Worm (Caenorhabditis elegans) whole organism, mixed stage, embryonic: ENCODE measurements around the gene T01E8.1.

Experiments
- M03D4.4 ChIP-seq: sonication (generic microtip); optimal IDR thresholded peaks from 2 replicates; lab custom pipeline; 2017; ENCODE audit warnings: mild to moderate bottlenecking, missing genetic modification characterization, missing compliant biosample characterization
- bed-3 ChIP-seq: fragments of 200-800 bp; sonication (Bioruptor generic); optimal IDR thresholded peaks from 3 replicates; lab custom pipeline; 2018; ENCODE audit warnings: mild to moderate bottlenecking, missing genetic modification characterization, moderate library complexity, missing compliant biosample characterization
- blmp-1 ChIP-seq: fragments of 150-350 bp; optimal IDR thresholded peaks from 2 replicates; lab custom pipeline; 2014; ENCODE audit warnings: missing biosample characterization, missing genetic modification characterization
- ceh-39 ChIP-seq: fragments of 150-350 bp; optimal IDR thresholded peaks from 2 replicates; lab custom pipeline; 2014; ENCODE audit warnings: missing biosample characterization, missing genetic modification characterization
- ceh-43 ChIP-seq: fragments of 200-800 bp; sonication (Bioruptor generic); optimal IDR thresholded peaks from 2 replicates; lab custom pipeline; 2018; ENCODE audit warnings: mild to moderate bottlenecking, missing genetic modification characterization, moderate library complexity, missing compliant biosample characterization
- ces-1 ChIP-seq: fragments of 150-350 bp; optimal IDR thresholded peaks from 2 replicates; lab custom pipeline; 2014; ENCODE audit warnings: missing biosample characterization, missing genetic modification reagents, missing genetic modification characterization
- cnd-1 ChIP-seq: fragments of 200-800 bp; sonication (Bioruptor generic); optimal IDR thresholded peaks from 2 replicates; lab custom pipeline; 2018; ENCODE audit warnings: mild to moderate bottlenecking, missing genetic modification characterization, missing compliant biosample characterization
- drap-1 ChIP-seq: fragments of 200-800 bp; sonication (Bioruptor generic); optimal IDR thresholded peaks from 3 replicates; lab custom pipeline; 2018; ENCODE audit warnings: mild to moderate bottlenecking, missing genetic modification characterization, missing compliant biosample characterization
- elt-1 ChIP-seq: sonication (generic microtip); optimal IDR thresholded peaks from 2 replicates; lab custom pipeline; 2017; ENCODE audit warnings: missing genetic modification characterization, mild to moderate bottlenecking, missing compliant biosample characterization, antibody characterized with exemption, moderate library complexity, borderline replicate concordance; ENCODE audit not compliant: insufficient read depth
- elt-3 ChIP-seq: fragments of 150-350 bp; optimal IDR thresholded peaks from 2 replicates; lab custom pipeline; 2014; ENCODE audit warnings: missing biosample characterization, missing genetic modification characterization
- flh-1 ChIP-seq: fragments of 200-800 bp; sonication (Bioruptor generic); optimal IDR thresholded peaks from 2 replicates; lab custom pipeline; 2018; ENCODE audit warnings: mild to moderate bottlenecking, missing genetic modification characterization, moderate library complexity, missing compliant biosample characterization
- ham-2 ChIP-seq: fragments of 200-800 bp; sonication (Bioruptor generic); optimal IDR thresholded peaks from 2 replicates; lab custom pipeline; 2018; ENCODE audit warnings: mild to moderate bottlenecking, missing genetic modification characterization, missing compliant biosample characterization
- hlh-1 ChIP-seq: fragments of 150-350 bp; optimal IDR thresholded peaks from 2 replicates; lab custom pipeline; 2014; ENCODE audit warnings: missing biosample characterization, missing genetic modification reagents, missing genetic modification characterization
- lin-13 ChIP-seq: fragments of 150-350 bp; optimal IDR thresholded peaks from 2 replicates; lab custom pipeline; 2014; ENCODE audit warnings: missing biosample characterization, missing genetic modification characterization
- lin-32 ChIP-seq: fragments of 200-800 bp; sonication (Bioruptor generic); optimal IDR thresholded peaks from 2 replicates; lab custom pipeline; 2018; ENCODE audit warnings: mild to moderate bottlenecking, missing genetic modification characterization, missing compliant biosample characterization
- lsy-2 ChIP-seq: fragments of 150-350 bp; optimal IDR thresholded peaks from 2 replicates; lab custom pipeline; 2014; ENCODE audit warnings: missing biosample characterization, missing genetic modification characterization
- mep-1 ChIP-seq: fragments of 150-350 bp; optimal IDR thresholded peaks from 2 replicates; lab custom pipeline; 2017; ENCODE audit warnings: missing biosample characterization, missing genetic modification reagents, missing genetic modification characterization, inconsistent platforms
- mls-2 ChIP-seq: sonication (generic microtip); optimal IDR thresholded peaks from 2 replicates; lab custom pipeline; 2016; ENCODE audit warnings: mild to moderate bottlenecking, missing genetic modification characterization, moderate library complexity, missing compliant biosample characterization
- nhr-12 ChIP-seq: fragments of 150-350 bp; optimal IDR thresholded peaks from 2 replicates; lab custom pipeline; 2014; ENCODE audit warnings: missing biosample characterization, missing genetic modification characterization
- nhr-2 ChIP-seq: fragments of 150-350 bp; optimal IDR thresholded peaks from 2 replicates; lab custom pipeline; 2014; ENCODE audit warnings: missing biosample characterization, missing genetic modification characterization
- nhr-237 ChIP-seq: fragments of 150-350 bp; optimal IDR thresholded peaks from 2 replicates; lab custom pipeline; 2014; ENCODE audit warnings: missing biosample characterization, missing genetic modification characterization
- nhr-28 ChIP-seq: fragments of 150-350 bp; optimal IDR thresholded peaks from 2 replicates; lab custom pipeline; 2014; ENCODE audit warnings: missing biosample characterization, missing genetic modification characterization
- nhr-76 ChIP-seq: sonication (generic microtip); optimal IDR thresholded peaks from 2 replicates; lab custom pipeline; 2017; ENCODE audit warnings: missing biosample characterization, missing genetic modification characterization
- pha-4 ChIP-seq: fragments of 150-350 bp; optimal IDR thresholded peaks from 2 replicates; lab custom pipeline; 2018; ENCODE audit warnings: missing biosample characterization, missing genetic modification reagents, missing genetic modification characterization
- sem-2 ChIP-seq: fragments of 200-800 bp; sonication (Bioruptor generic); optimal IDR thresholded peaks from 2 replicates; lab custom pipeline; 2018; ENCODE audit warnings: mild to moderate bottlenecking, missing genetic modification characterization, missing compliant biosample characterization
- snpc-4 ChIP-seq: fragments of 150-350 bp; optimal IDR thresholded peaks from 2 replicates; lab custom pipeline; 2014; ENCODE audit warnings: missing biosample characterization, missing genetic modification characterization
- sptf-1 ChIP-seq: sonication (generic microtip); optimal IDR thresholded peaks from 2 replicates; lab custom pipeline; 2017; ENCODE audit warnings: mild to moderate bottlenecking, missing genetic modification characterization, moderate library complexity, missing compliant biosample characterization
- tbx-8 ChIP-seq: fragments of 200-800 bp; sonication (Bioruptor generic); optimal IDR thresholded peaks from 2 replicates; lab custom pipeline; 2018; ENCODE audit warnings: mild to moderate bottlenecking, missing genetic modification characterization, moderate library complexity, missing compliant biosample characterization
- unc-120 ChIP-seq: sonication (generic microtip); optimal IDR thresholded peaks from 2 replicates; lab custom pipeline; 2017; ENCODE audit warnings: missing genetic modification characterization, missing compliant biosample characterization; ENCODE audit not compliant: poor library complexity, severe bottlenecking
- unc-39 ChIP-seq: fragments of 150-350 bp; optimal IDR thresholded peaks from 2 replicates; lab custom pipeline; 2014; ENCODE audit warnings: missing biosample characterization, missing genetic modification characterization
- unc-62 ChIP-seq: fragments of 150-350 bp; optimal IDR thresholded peaks from 2 replicates; lab custom pipeline; 2014; ENCODE audit warnings: missing biosample characterization, missing genetic modification reagents, missing genetic modification characterization
- ztf-11 ChIP-seq: fragments of 150-350 bp; optimal IDR thresholded peaks from 2 replicates; lab custom pipeline; 2014; ENCODE audit warnings: missing biosample characterization, missing genetic modification characterization

The T01E8.1 gene

DNA sequence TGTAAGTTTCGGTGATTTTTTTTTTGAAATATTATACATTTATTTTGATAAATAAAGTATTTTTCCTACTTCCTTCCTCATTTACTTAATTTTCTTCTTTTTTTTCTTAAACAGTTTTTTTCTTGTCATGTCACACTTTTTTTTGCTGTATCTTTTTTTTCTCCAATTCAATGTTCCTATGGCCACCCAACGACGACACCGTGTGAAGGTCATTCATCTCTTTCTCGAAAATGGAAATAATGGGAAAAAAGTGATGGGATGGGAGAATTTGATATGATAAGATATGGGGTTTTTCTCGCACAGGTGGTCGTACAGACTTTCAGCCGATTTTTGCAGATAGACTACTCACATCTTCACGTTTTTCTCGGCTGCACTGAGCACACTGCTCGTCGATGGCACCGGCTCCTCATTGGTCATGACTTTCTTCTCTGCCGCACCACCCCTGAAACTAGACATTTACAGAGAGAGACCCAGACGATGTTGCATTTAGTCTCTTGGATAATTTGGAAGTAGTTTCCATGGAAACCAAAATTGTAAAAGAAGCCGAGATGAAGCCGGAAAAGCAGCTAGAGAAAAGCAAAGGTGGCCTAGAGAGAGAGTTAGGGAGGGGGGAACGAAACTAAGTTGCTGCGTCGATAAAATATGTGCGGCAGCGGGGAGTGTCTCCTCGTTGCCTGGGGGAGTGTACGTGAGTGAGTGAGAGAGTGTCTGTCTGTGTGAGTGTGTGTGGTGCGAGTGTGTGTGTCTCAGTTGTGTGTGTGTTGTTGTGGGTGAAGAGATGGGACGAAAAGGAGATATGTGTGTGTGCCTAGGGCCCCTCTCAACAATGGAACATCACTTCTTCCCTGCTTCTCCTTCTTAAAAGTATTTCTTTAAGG lies 37.4 kb upstream of the T01E8.1 start, which contains the start of gene daf-19 (continued):
- TF ChIP-seq nhr-12 (tag; lab: Kevin White, UChicago) (no peak), M03D4.4 (tag; lab: Kevin White, UChicago) (peak; percentile 69), mep-1 (tag; lab: Kevin White, UChicago) (peak; percentile 55), blmp-1 (tag; lab: Kevin White, UChicago) (no peak), flh-1 (no peak), unc-62 (no peak), lin-13 (no peak)

DNA sequence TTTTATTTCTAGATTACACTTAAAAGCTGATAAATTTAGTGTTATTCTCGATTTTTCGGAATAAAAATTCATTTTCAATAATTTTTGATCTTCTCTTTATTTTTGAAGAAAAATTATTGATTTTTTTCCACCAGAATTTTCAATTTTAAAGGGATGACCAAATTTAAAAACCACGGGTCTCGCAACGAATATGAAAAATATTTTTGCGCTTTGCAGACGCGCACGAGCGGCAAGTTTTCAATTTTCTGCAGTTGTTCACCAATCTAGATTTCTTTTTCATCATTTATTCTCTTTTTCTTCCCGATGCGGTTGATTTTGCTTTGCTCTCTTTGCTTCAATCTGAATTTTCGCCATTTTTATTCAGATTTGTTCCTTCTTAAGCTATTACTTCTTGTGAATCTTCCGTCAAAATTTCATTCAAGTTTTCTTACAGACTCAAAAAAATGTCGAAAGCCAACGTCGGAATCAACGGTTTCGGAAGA lies 35.6 kb upstream of the T01E8.1 start, which contains the start of gene gpd-4:
TSS of gene gpd-4 (plus strand) at position 432 of the 482 bp plus-strand sequence.
- TF ChIP-seq nhr-28 (no peak), ces-1 (GFP tag; lab: Kevin White, UChicago) (no peak), drap-1 (GFP tag; lab: Kevin White, UChicago) (no peak), ceh-39 (tag; lab: Kevin White, UChicago) (no peak), cnd-1 (tag; lab: Kevin White, UChicago) (no peak), unc-120 (no peak), unc-39 (no peak), tbx-8 (GFP tag; lab: Kevin White, UChicago) (no peak), ham-2 (no peak), mls-2 (no peak), nhr-76 (tag; lab: Kevin White, UChicago) (no peak), nhr-2 (tag; lab: Kevin White, UChicago) (no peak), elt-1 (tag; lab: Kevin White, UChicago) (no peak), mep-1 (tag; lab: Kevin White, UChicago) (no peak), nhr-237 (tag; lab: Kevin White, UChicago) (no peak), ceh-43 (no peak), lin-13 (no peak), sptf-1 (tag; lab: Kevin White, UChicago) (no peak), ztf-11 (tag; lab: Kevin White, UChicago) (no peak)

DNA sequence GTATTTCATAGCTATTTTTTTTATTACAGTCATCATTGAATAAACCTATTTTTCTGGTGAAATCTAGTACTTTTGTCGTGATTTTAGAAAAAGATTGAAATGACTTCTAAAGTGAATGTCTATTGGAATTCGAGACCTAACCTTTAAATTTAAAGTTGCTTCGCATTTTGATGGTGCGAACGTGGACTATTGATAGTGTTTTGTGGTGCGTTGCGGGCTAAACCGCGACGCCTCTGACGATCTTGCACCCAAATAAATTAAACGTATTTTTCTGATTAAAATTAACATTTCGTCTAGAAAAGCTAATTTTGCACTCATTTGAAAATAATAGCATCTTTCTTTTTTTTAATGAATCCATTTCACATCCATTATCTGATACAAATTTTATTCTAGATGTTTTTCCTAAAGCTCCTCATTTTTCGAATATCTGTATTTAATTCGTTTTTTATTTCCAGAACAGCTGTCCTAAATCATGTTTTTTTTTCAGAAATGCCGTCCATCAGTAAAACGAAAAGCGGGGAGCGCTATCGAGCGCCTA lies 34.0 kb upstream of the T01E8.1 start, which contains the start of gene wbp-11:
TSS of gene wbp-11 (plus strand) at position 488 of the 538 bp plus-strand sequence.
- peak; percentile 2 for TF ChIP-seq lsy-2 (tag; lab: Kevin White, UChicago)
- no peak for TF ChIP-seq hlh-1 (tag; lab: Kevin White, UChicago)
- TF ChIP-seq mep-1 (tag; lab: Kevin White, UChicago), result peak; percentile 63

DNA sequence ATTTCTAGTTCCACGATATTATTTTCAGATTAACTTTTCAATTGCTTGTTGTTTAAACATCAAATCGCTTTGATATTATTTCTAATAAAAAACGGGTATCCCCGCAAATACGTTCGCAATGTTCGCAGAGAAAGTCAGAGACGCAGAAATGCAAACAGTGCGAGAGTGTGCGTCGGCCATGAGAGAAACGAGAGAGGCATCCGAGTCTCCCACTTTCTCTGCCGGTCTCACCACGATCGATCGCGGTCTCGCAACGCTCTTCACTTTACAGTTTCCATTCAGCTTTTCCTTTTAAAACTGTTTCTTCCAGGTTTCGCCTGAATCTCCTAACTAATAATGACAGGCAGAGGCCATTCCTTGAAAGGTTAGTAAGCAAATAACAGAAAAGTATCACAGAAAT lies 32.2 kb upstream of the T01E8.1 start, which contains the start of gene F33H1.4:
TSS of gene F33H1.4 (plus strand) at position 311 of the 400 bp plus-strand sequence.
- TF ChIP-seq blmp-1 (tag; lab: Kevin White, UChicago), result peak; percentile 75
- TF ChIP-seq lin-13, result peak; percentile 85
- peak; percentile 30 for TF ChIP-seq ceh-39 (tag; lab: Kevin White, UChicago)
- TF ChIP-seq hlh-1 (tag; lab: Kevin White, UChicago), result peak; percentile 39
- no peak for TF ChIP-seq sem-2 (GFP tag; lab: Kevin White, UChicago)
- TF ChIP-seq lsy-2 (tag; lab: Kevin White, UChicago), result peak; percentile 91
- TF ChIP-seq flh-1, result no peak
- TF ChIP-seq, all 35 proteins: peak for 5

DNA sequence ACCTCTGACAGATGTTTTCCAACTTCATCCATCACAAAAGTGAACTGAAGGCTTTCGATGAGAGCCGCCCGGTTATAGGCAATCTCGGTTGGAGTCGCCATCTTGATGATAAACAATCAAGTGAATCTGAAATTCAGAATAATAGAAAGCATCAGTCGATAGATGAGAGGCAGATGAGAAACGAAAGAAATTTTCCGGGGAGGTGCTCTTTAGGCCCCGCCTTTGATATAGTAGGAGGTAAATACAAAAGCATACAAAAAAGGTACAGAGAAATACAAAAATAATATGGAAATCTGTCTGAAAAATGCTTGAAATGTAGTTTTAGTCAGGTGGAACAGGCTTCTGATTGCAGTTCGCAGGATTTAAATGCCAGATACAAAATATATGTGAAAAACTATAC lies 23.9 kb upstream of the T01E8.1 start, which contains the start of gene srd-1:
TSS of gene srd-1 (minus strand) at position 101 of the 400 bp plus-strand sequence.
- no peak for TF ChIP-seq pha-4 (tag; lab: Kevin White, UChicago)
- TF ChIP-seq mep-1 (tag; lab: Kevin White, UChicago), result no peak
- TF ChIP-seq nhr-2 (tag; lab: Kevin White, UChicago), result no peak
- TF ChIP-seq unc-120, result no peak
- TF ChIP-seq ceh-43, result no peak
- TF ChIP-seq hlh-1 (tag; lab: Kevin White, UChicago), result no peak
- no peak for TF ChIP-seq bed-3 (GFP tag; lab: Kevin White, UChicago)
- TF ChIP-seq ham-2, result no peak
- TF ChIP-seq tbx-8 (GFP tag; lab: Kevin White, UChicago), result no peak
- no peak for TF ChIP-seq nhr-28
- TF ChIP-seq lin-32 (GFP tag; lab: Kevin White, UChicago), result no peak
- TF ChIP-seq elt-3 (tag; lab: Kevin White, UChicago), result no peak
- no peak for TF ChIP-seq snpc-4
- TF ChIP-seq M03D4.4 (tag; lab: Kevin White, UChicago), result no peak
